Fruit fly (Drosophila melanogaster) whole organism, wandering third instar larva: ENCODE measurements around the gene Nubp1.
A peak's percentile ranks its signal among the peaks of the same experiment; 100 is the strongest.

ENCODE experiments used
- Abd-B ChIP-seq: fragments of >200 bp; optimal IDR thresholded peaks from 2 replicates; lab custom pipeline; 2017; ENCODE audit warnings: missing biosample characterization, missing genetic modification characterization
- CG9705 ChIP-seq: fragments of 200-800 bp; sonication (Bioruptor generic); optimal IDR thresholded peaks from 2 replicates; lab custom pipeline; 2018; ENCODE audit warnings: missing biosample characterization, mild to moderate bottlenecking, missing genetic modification characterization
- Dif ChIP-seq: fragments of 200-275, 200-300 bp; sonication (Bioruptor generic); optimal IDR thresholded peaks from 2 replicates; lab custom pipeline; 2018; ENCODE audit warnings: missing biosample characterization, missing genetic modification characterization; ENCODE audit not compliant: partially characterized antibody
- GATAd ChIP-seq: sonication (Bioruptor generic); optimal IDR thresholded peaks from 2 replicates; lab custom pipeline; 2016; ENCODE audit warnings: missing biosample characterization, missing genetic modification characterization
- Hnf4 ChIP-seq: fragments of 200-800 bp; sonication (Bioruptor generic); optimal IDR thresholded peaks from 2 replicates; lab custom pipeline; 2016; ENCODE audit warnings: missing biosample characterization, mild to moderate bottlenecking, missing genetic modification characterization
- Hr83 ChIP-seq: fragments of 200-300 bp; sonication (Bioruptor generic); optimal IDR thresholded peaks from 2 replicates; lab custom pipeline; 2016; ENCODE audit warnings: missing biosample characterization, mild to moderate bottlenecking, missing genetic modification characterization, moderate library complexity; ENCODE audit not compliant: poor library complexity, severe bottlenecking
- Jra ChIP-seq: sonication (Bioruptor generic); optimal IDR thresholded peaks from 2 replicates; lab custom pipeline; 2016; ENCODE audit warnings: missing biosample characterization, missing genetic modification characterization
- Myc ChIP-seq: fragments of >200 bp; optimal IDR thresholded peaks from 2 replicates; lab custom pipeline; 2017
- N ChIP-seq: fragments of >200 bp; optimal IDR thresholded peaks from 2 replicates; lab custom pipeline; 2018; ENCODE audit warnings: missing biosample characterization, missing external identifiers, missing genetic modification characterization
- Rel ChIP-seq, 2 experiments: fragments of 200-800 bp; sonication (Bioruptor generic) in 1 of 2; optimal IDR thresholded peaks; 2 replicates in 1 of 2; 3 replicates in 1 of 2; lab custom pipeline; 2016 to 2019; ENCODE audit warnings: mild to moderate bottlenecking in 2 of 2, missing biosample characterization in 2 of 2, missing genetic modification characterization in 2 of 2, moderate library complexity in 1 of 2
- Sp1 ChIP-seq: fragments of 200-800 bp; sonication (Bioruptor generic); optimal IDR thresholded peaks from 3 replicates; lab custom pipeline; 2019; ENCODE audit warnings: missing biosample characterization, mild to moderate bottlenecking, missing genetic modification characterization, moderate library complexity
- Vsx2 ChIP-seq: fragments of 200-300, 225-300 bp; sonication (Bioruptor generic); optimal IDR thresholded peaks from 2 replicates; lab custom pipeline; 2018; ENCODE audit warnings: missing biosample characterization, missing genetic modification characterization; ENCODE audit not compliant: partially characterized antibody
- br ChIP-seq: fragments of 200-800 bp; sonication (Bioruptor generic); optimal IDR thresholded peaks from 2 replicates; lab custom pipeline; 2016; ENCODE audit warnings: missing biosample characterization, missing genetic modification characterization
- dl ChIP-seq, 2 experiments: fragments of 175-275, 200-275 bp in 1 of 2; fragments of 200-275 bp in 1 of 2; sonication (Bioruptor generic); optimal IDR thresholded peaks; lab custom pipeline; 2018; ENCODE audit warnings: mild to moderate bottlenecking in 2 of 2, missing biosample characterization in 2 of 2, missing genetic modification characterization in 2 of 2, moderate library complexity in 2 of 2; ENCODE audit not compliant: partially characterized antibody in 2 of 2, insufficient read depth in 1 of 2
- dmrt93B ChIP-seq: fragments of 200-800 bp; sonication (Bioruptor generic); optimal IDR thresholded peaks from 2 replicates; lab custom pipeline; 2018; ENCODE audit warnings: missing biosample characterization, mild to moderate bottlenecking, missing genetic modification characterization
- dsf ChIP-seq: sonication (Bioruptor generic); optimal IDR thresholded peaks from 2 replicates; lab custom pipeline; 2016; ENCODE audit warnings: missing biosample characterization, missing genetic modification characterization, borderline replicate concordance
- ey ChIP-seq: fragments of 200-800 bp; sonication (Bioruptor generic); optimal IDR thresholded peaks from 2 replicates; lab custom pipeline; 2016; ENCODE audit warnings: missing biosample characterization, missing genetic modification characterization
- foxo ChIP-seq, 2 experiments: fragments of 200-800 bp; sonication (Bioruptor generic); optimal IDR thresholded peaks; 2 replicates in 1 of 2; 3 replicates in 1 of 2; lab custom pipeline; 2016 to 2017; ENCODE audit warnings: missing biosample characterization in 2 of 2, missing genetic modification characterization in 2 of 2
- h ChIP-seq: fragments of 200-800 bp; sonication (Bioruptor generic); optimal IDR thresholded peaks from 3 replicates; lab custom pipeline; 2016; ENCODE audit warnings: missing biosample characterization, mild to moderate bottlenecking, missing genetic modification characterization
- jim ChIP-seq: fragments of 175-275, 200-325 bp; sonication (Bioruptor generic); optimal IDR thresholded peaks from 2 replicates; lab custom pipeline; 2016; ENCODE audit warnings: missing biosample characterization, mild to moderate bottlenecking, missing genetic modification characterization
- lola ChIP-seq: fragments of >200 bp; optimal IDR thresholded peaks from 2 replicates; lab custom pipeline; 2017; ENCODE audit warnings: missing biosample characterization, missing genetic modification characterization
- pan ChIP-seq: fragments of >200 bp; optimal IDR thresholded peaks from 2 replicates; lab custom pipeline; 2017
- psq ChIP-seq: fragments of 200-800 bp; sonication (Bioruptor generic); optimal IDR thresholded peaks from 3 replicates; lab custom pipeline; 2017; ENCODE audit warnings: missing biosample characterization, mild to moderate bottlenecking, missing genetic modification characterization, moderate library complexity
- rgr ChIP-seq: fragments of 200-800 bp; sonication (Bioruptor generic); optimal IDR thresholded peaks from 3 replicates; lab custom pipeline; 2016; ENCODE audit warnings: missing biosample characterization, mild to moderate bottlenecking, missing genetic modification characterization
- tai ChIP-seq: sonication (Bioruptor generic); optimal IDR thresholded peaks from 2 replicates; lab custom pipeline; 2016; ENCODE audit warnings: missing biosample characterization, missing genetic modification characterization
- usp ChIP-seq: fragments of >200 bp; optimal IDR thresholded peaks from 2 replicates; lab custom pipeline; 2017; ENCODE audit warnings: missing biosample characterization, missing genetic modification characterization
- woc ChIP-seq: sonication (Bioruptor generic); optimal IDR thresholded peaks from 2 replicates; lab custom pipeline; 2016; ENCODE audit warnings: missing biosample characterization, mild to moderate bottlenecking, missing genetic modification characterization

Gene Nubp1

dm6 chr2L:16747145-16747544, 14.8 kb downstream of the Nubp1 start:
- no peak for TF ChIP-seq dl (GFP tag; optimal IDR thresholded peaks at IDR 0.05; lab: Kevin White, UChicago; ENCODE audit: insufficient read depth in 1 of 2, partially characterized antibody in 2 of 2)
- TF ChIP-seq foxo (GFP tag; optimal IDR thresholded peaks at IDR 0.05; lab: Kevin White, UChicago) = no peak
- no peak for TF ChIP-seq h (GFP tag; lab: Kevin White, UChicago)
- TF ChIP-seq psq (GFP tag; lab: Kevin White, UChicago) = no peak
- TF ChIP-seq CG9705 (GFP tag; lab: Kevin White, UChicago) = no peak
- TF ChIP-seq, all 38 proteins: peak for 0

dm6 chr2L:16752340-16752739, 20.0 kb downstream of the Nubp1 start:
- no peak for TF ChIP-seq Sp1 (GFP tag; lab: Kevin White, UChicago)
- TF ChIP-seq Hnf4 (GFP tag; lab: Kevin White, UChicago) = no peak
- no peak for TF ChIP-seq Hr83 (GFP tag; lab: Kevin White, UChicago)
- TF ChIP-seq Vsx2 (GFP tag; lab: Kevin White, UChicago) = no peak
- TF ChIP-seq, all 38 proteins: peak for 0

dm6 chr2L:16754074-16754473, 21.7 kb downstream of the Nubp1 start, which contains the start of gene yellow-b:
Gene yellow-b (plus strand): TSS chr2L:16754336.
- no peak for TF ChIP-seq Myc (lab: Kevin White, UChicago)
- TF ChIP-seq lola (GFP tag; lab: Kevin White, UChicago) = no peak
- peak; percentile 52 for TF ChIP-seq Dif (GFP tag; lab: Kevin White, UChicago)

- TF ChIP-seq N (GFP tag; lab: Kevin White, UChicago) = no peak
- TF ChIP-seq rgr (GFP tag; lab: Kevin White, UChicago) = no peak
- TF ChIP-seq dl (GFP tag; optimal IDR thresholded peaks at IDR 0.05; lab: Kevin White, UChicago; ENCODE audit: insufficient read depth in 1 of 2, partially characterized antibody in 2 of 2) = no peak
- no peak for TF ChIP-seq Hnf4 (GFP tag; lab: Kevin White, UChicago)
- no peak for TF ChIP-seq dsf (GFP tag; lab: Kevin White, UChicago)
- TF ChIP-seq Myc (lab: Kevin White, UChicago) = no peak
- no peak for TF ChIP-seq usp
- no peak for TF ChIP-seq jim (GFP tag; lab: Kevin White, UChicago)
- TF ChIP-seq ey (GFP tag; lab: Kevin White, UChicago) = no peak
- TF ChIP-seq Sp1 (GFP tag; lab: Kevin White, UChicago) = no peak
- no peak for TF ChIP-seq dmrt93B (GFP tag; lab: Kevin White, UChicago)
- no peak for TF ChIP-seq Jra (GFP tag; lab: Kevin White, UChicago)
- no peak for TF ChIP-seq Dif (GFP tag; lab: Kevin White, UChicago)
- no peak for TF ChIP-seq psq (GFP tag; lab: Kevin White, UChicago)
- no peak for TF ChIP-seq lola (GFP tag; lab: Kevin White, UChicago)
- TF ChIP-seq tai (GFP tag; lab: Kevin White, UChicago) = no peak
- TF ChIP-seq Abd-B (GFP tag; lab: Kevin White, UChicago) = no peak
- no peak for TF ChIP-seq pan (lab: Kevin White, UChicago)
These were observed 28.4 kb downstream of the Nubp1 start, which contains the start of gene ppk17 for dm6 chr2L:16760504-16761417. Gene ppk17 (minus strand): TSS chr2L:16760554.

dm6 chr2L:16761891-16762290, 29.5 kb downstream of the Nubp1 start:
- TF ChIP-seq CG9705 (GFP tag; lab: Kevin White, UChicago) = no peak
- TF ChIP-seq dsf (GFP tag; lab: Kevin White, UChicago) = no peak
- no peak for TF ChIP-seq jim (GFP tag; lab: Kevin White, UChicago)
- TF ChIP-seq woc (GFP tag; lab: Kevin White, UChicago) = no peak
- TF ChIP-seq Hnf4 (GFP tag; lab: Kevin White, UChicago) = no peak
- no peak for TF ChIP-seq Rel (GFP tag; optimal IDR thresholded peaks at IDR 0.05; lab: Kevin White, UChicago)
- no peak for TF ChIP-seq Rel (tag; optimal IDR thresholded peaks at IDR 0.05; lab: Kevin White, UChicago)
- no peak for TF ChIP-seq lola (GFP tag; lab: Kevin White, UChicago)
- TF ChIP-seq br (GFP tag; lab: Kevin White, UChicago) = no peak
- TF ChIP-seq Dif (GFP tag; lab: Kevin White, UChicago) = no peak
- TF ChIP-seq GATAd (GFP tag; lab: Kevin White, UChicago) = no peak
- no peak for TF ChIP-seq Jra (GFP tag; lab: Kevin White, UChicago)
- TF ChIP-seq foxo (GFP tag; optimal IDR thresholded peaks at IDR 0.05; lab: Kevin White, UChicago) = no peak
- no peak for TF ChIP-seq rgr (GFP tag; lab: Kevin White, UChicago)
- no peak for TF ChIP-seq Vsx2 (GFP tag; lab: Kevin White, UChicago)
